Worm (Caenorhabditis elegans): Measurements from ENCODE around the gene F21A3.4.

ce11 chrV:15499099-15499498 lies 37.3 kb upstream of the F21A3.4 start:
- TF ChIP-seq nhr-76 (tag; optimal IDR thresholded peaks at IDR 0.05) (no peak), lsy-2 (tag; optimal IDR thresholded peaks at IDR 0.05) (no peak), mdl-1 (tag; optimal IDR thresholded peaks at IDR 0.05) (no peak), lin-13 (GFP tag; optimal IDR thresholded peaks at IDR 0.05) (no peak), elt-3 (tag; optimal IDR thresholded peaks at IDR 0.05) (no peak), ceh-63 (GFP tag; optimal IDR thresholded peaks at IDR 0.05) (no peak), tbx-2 (tag; optimal IDR thresholded peaks at IDR 0.05) (no peak), swsn-7 (tag; optimal IDR thresholded peaks at IDR 0.05) (no peak), ceh-8 (GFP tag; optimal IDR thresholded peaks at IDR 0.05) (no peak)
